Fruit fly (Drosophila melanogaster) whole organism, prepupa: ENCODE results near the gene fne.

Experiments
- CG16779 ChIP-seq: fragments of 200-800 bp; sonication (Bioruptor generic); optimal IDR thresholded peaks from 3 replicates; lab custom pipeline; 2017; ENCODE audit warnings: missing biosample characterization, mild to moderate bottlenecking, missing genetic modification characterization
- CG6854 ChIP-seq: fragments of 200-800 bp; sonication (Bioruptor generic); optimal IDR thresholded peaks from 2 replicates; lab custom pipeline; 2017; ENCODE audit warnings: missing biosample characterization, mild to moderate bottlenecking, missing genetic modification characterization
- CG8119 ChIP-seq: fragments of 200-800 bp; sonication (Bioruptor generic); IDR thresholded peaks from 3 replicates; pipeline ENCODE4 v1.3.6; 2022; ENCODE audit warnings: missing biosample characterization, missing genetic modification characterization
- CG8632 ChIP-seq: fragments of 200-800 bp; sonication (Bioruptor generic); optimal IDR thresholded peaks from 3 replicates; lab custom pipeline; 2016; ENCODE audit warnings: missing biosample characterization, missing genetic modification characterization
- Ets96B ChIP-seq: fragments of 200-800 bp; optimal IDR thresholded peaks from 2 replicates; lab custom pipeline; 2019; ENCODE audit warnings: missing biosample characterization, mild to moderate bottlenecking, missing genetic modification characterization, moderate library complexity
- OdsH ChIP-seq: fragments of 200-800 bp; sonication (Bioruptor generic); optimal IDR thresholded peaks from 3 replicates; lab custom pipeline; 2016; ENCODE audit warnings: missing biosample characterization, missing genetic modification characterization
- dsx ChIP-seq: fragments of 200-800 bp; optimal IDR thresholded peaks from 3 replicates; lab custom pipeline; 2019; ENCODE audit warnings: missing biosample characterization, mild to moderate bottlenecking, missing genetic modification characterization, moderate library complexity; ENCODE audit not compliant: poor library complexity, severe bottlenecking
- fd85E ChIP-seq: fragments of 200-800 bp; sonication (Bioruptor generic); optimal IDR thresholded peaks from 3 replicates; lab custom pipeline; 2016; ENCODE audit warnings: missing biosample characterization, missing genetic modification characterization

- TF ChIP-seq dsx (GFP tag; lab: Kevin White, UChicago), result peak; percentile 61
- peak; percentile 76 for TF ChIP-seq OdsH
- no peak for TF ChIP-seq fd85E (GFP tag; lab: Kevin White, UChicago)
- peak; percentile 71 for TF ChIP-seq CG8119 (GFP tag; lab: Robert Waterston, UW)
- TF ChIP-seq CG6854, result no peak
- peak; percentile 71 for TF ChIP-seq CG8632 (GFP tag; lab: Kevin White, UChicago)
- TF ChIP-seq CG16779 (tag; lab: Kevin White, UChicago), result peak; percentile 49
- peak; percentile 73 for TF ChIP-seq Ets96B (tag; lab: Kevin White, UChicago)
Observed at dm6 chrX:12891322-12892159, 25.7 kb upstream of the fne start.
